Fruit fly (Drosophila melanogaster) whole organism, embryonic: ENCODE data around the gene Pvr.
A peak's percentile ranks its signal among the peaks of the same experiment; 100 is the strongest.

Experiments used
- ATbp ChIP-seq: fragments of 200-800 bp; sonication (Bioruptor generic); optimal IDR thresholded peaks from 2 replicates; lab custom pipeline; 2017; ENCODE audit warnings: missing biosample characterization, mild to moderate bottlenecking, missing genetic modification characterization, missing genetic modification reagents
- B-H1 ChIP-seq: fragments of 200-800 bp; sonication (Bioruptor generic); IDR thresholded peaks from 3 replicates; pipeline ENCODE4 v1.3.6; 2022; ENCODE audit warnings: missing biosample characterization, missing genetic modification characterization
- Blimp-1 ChIP-seq: fragments of 200-800 bp; sonication (Bioruptor generic); optimal IDR thresholded peaks from 3 replicates; lab custom pipeline; 2018; ENCODE audit warnings: missing biosample characterization, missing genetic modification characterization, mild to moderate bottlenecking, moderate library complexity, missing genetic modification reagents
- CG11398 ChIP-seq: fragments of 200-800 bp; sonication (Bioruptor generic); optimal IDR thresholded peaks from 2 replicates; lab custom pipeline; 2016; ENCODE audit warnings: missing biosample characterization, missing genetic modification characterization
- CG11456 ChIP-seq: fragments of 200-800 bp; sonication (Bioruptor generic); IDR thresholded peaks from 3 replicates; pipeline ENCODE4 v1.3.6; 2022; ENCODE audit warnings: missing biosample characterization, missing genetic modification characterization
- CG13296 ChIP-seq: fragments of 200-800 bp; sonication (Bioruptor generic); optimal IDR thresholded peaks from 3 replicates; lab custom pipeline; 2018; ENCODE audit warnings: missing biosample characterization, mild to moderate bottlenecking, missing genetic modification characterization
- CG2199 ChIP-seq: fragments of 200-800 bp; sonication (Bioruptor generic); IDR thresholded peaks from 3 replicates; pipeline ENCODE4 v1.3.6; 2022; ENCODE audit warnings: missing biosample characterization, missing genetic modification characterization
- CG32532 ChIP-seq: fragments of 200-800 bp; sonication (Bioruptor generic); IDR thresholded peaks from 2 replicates; pipeline ENCODE4 v1.3.6; 2022; ENCODE audit warnings: missing biosample characterization, missing genetic modification characterization
- CG4424 ChIP-seq: fragments of 200-800 bp; sonication (Bioruptor generic); optimal IDR thresholded peaks from 3 replicates; lab custom pipeline; 2016; ENCODE audit warnings: missing biosample characterization, missing genetic modification characterization
- CG6175 ChIP-seq: fragments of 200-800 bp; sonication (Bioruptor generic); IDR thresholded peaks from 3 replicates; pipeline ENCODE4 v1.3.6; 2022; ENCODE audit warnings: missing biosample characterization, missing genetic modification characterization
- CG6813 ChIP-seq: fragments of 200-800 bp; sonication (Bioruptor generic); optimal IDR thresholded peaks from 2 replicates; lab custom pipeline; 2017; ENCODE audit warnings: missing biosample characterization, missing genetic modification characterization, mild to moderate bottlenecking, moderate library complexity, missing genetic modification reagents
- CG8924 ChIP-seq: fragments of 200-800 bp; optimal IDR thresholded peaks from 3 replicates; lab custom pipeline; 2019; ENCODE audit warnings: missing biosample characterization, mild to moderate bottlenecking, missing genetic modification characterization, moderate library complexity
- CG9437 ChIP-seq: fragments of 200-800 bp; sonication (Bioruptor generic); optimal IDR thresholded peaks from 2 replicates; lab custom pipeline; 2018; ENCODE audit warnings: missing biosample characterization, mild to moderate bottlenecking, missing genetic modification characterization
- CG9609 ChIP-seq: fragments of 200-800 bp; sonication (Bioruptor generic); optimal IDR thresholded peaks from 3 replicates; lab custom pipeline; 2016; ENCODE audit warnings: missing biosample characterization, missing genetic modification characterization
- CG9727 ChIP-seq: fragments of 200-800 bp; sonication (Bioruptor generic); optimal IDR thresholded peaks from 3 replicates; lab custom pipeline; 2017; ENCODE audit warnings: missing biosample characterization, mild to moderate bottlenecking, missing genetic modification characterization
- CG9932 ChIP-seq: fragments of 200-800 bp; sonication (Bioruptor generic); IDR thresholded peaks from 2 replicates; pipeline ENCODE4 v1.3.6; 2022; ENCODE audit warnings: missing biosample characterization, missing genetic modification characterization
- CHES-1-like ChIP-seq: fragments of 200-800 bp; sonication (Bioruptor generic); optimal IDR thresholded peaks from 2 replicates; lab custom pipeline; 2016; ENCODE audit warnings: missing biosample characterization, missing genetic modification characterization
- Camta ChIP-seq: fragments of 200-800 bp; sonication (Bioruptor generic); optimal IDR thresholded peaks from 2 replicates; lab custom pipeline; 2016; ENCODE audit warnings: missing biosample characterization, missing genetic modification characterization
- Dip2 ChIP-seq: fragments of 200-800 bp; sonication (Bioruptor generic); IDR thresholded peaks from 2 replicates; pipeline ENCODE4 v1.3.6; 2022; ENCODE audit warnings: missing biosample characterization, missing genetic modification characterization
- Eip74EF ChIP-seq, 2 experiments: fragments of 200-800 bp in 1 of 2; fragments of >200 bp in 1 of 2; sonication (Bioruptor generic) in 1 of 2; optimal IDR thresholded peaks; 2 replicates each; lab custom pipeline; 2017 to 2019; ENCODE audit warnings: missing biosample characterization in 2 of 2, missing genetic modification characterization in 2 of 2, mild to moderate bottlenecking in 1 of 2, moderate library complexity in 1 of 2
- Ets97D ChIP-seq: fragments of 200-800 bp; sonication (Bioruptor generic); optimal IDR thresholded peaks from 3 replicates; lab custom pipeline; 2016; ENCODE audit warnings: missing biosample characterization, missing genetic modification characterization
- Myb ChIP-seq: fragments of 200-800 bp; sonication (Bioruptor generic); optimal IDR thresholded peaks from 2 replicates; lab custom pipeline; 2016; ENCODE audit warnings: missing biosample characterization, missing genetic modification characterization
- NC2α ChIP-seq: fragments of 200-800 bp; sonication (Bioruptor generic); optimal IDR thresholded peaks from 2 replicates; lab custom pipeline; 2016; ENCODE audit warnings: missing biosample characterization, missing genetic modification characterization
- PHDP ChIP-seq: fragments of 200-800 bp; sonication (Bioruptor generic); optimal IDR thresholded peaks from 3 replicates; lab custom pipeline; 2018; ENCODE audit warnings: missing biosample characterization, mild to moderate bottlenecking, missing genetic modification characterization, moderate library complexity
- Sox100B ChIP-seq: fragments of 200-800 bp; sonication (Bioruptor generic); optimal IDR thresholded peaks from 3 replicates; lab custom pipeline; 2018; ENCODE audit warnings: missing biosample characterization, mild to moderate bottlenecking, missing genetic modification characterization
- ara ChIP-seq: fragments of 200-800 bp; sonication (Bioruptor generic); IDR thresholded peaks from 2 replicates; pipeline ENCODE4 v1.3.6; 2022; ENCODE audit warnings: missing biosample characterization, missing genetic modification characterization
- bbx ChIP-seq: fragments of 200-800 bp; sonication (Bioruptor generic); IDR thresholded peaks from 2 replicates; pipeline ENCODE4 v1.3.6; 2022; ENCODE audit warnings: missing biosample characterization, missing genetic modification characterization; ENCODE audit not compliant: partially characterized antibody
- br ChIP-seq: fragments of >200 bp; optimal IDR thresholded peaks from 2 replicates; lab custom pipeline; 2017
- caup ChIP-seq: fragments of 200-800 bp; sonication (Bioruptor generic); optimal IDR thresholded peaks from 3 replicates; lab custom pipeline; 2017; ENCODE audit warnings: missing biosample characterization, mild to moderate bottlenecking, missing genetic modification characterization, moderate library complexity; ENCODE audit not compliant: severe bottlenecking
- da ChIP-seq: fragments of 200-800 bp; sonication (Bioruptor generic); optimal IDR thresholded peaks from 2 replicates; lab custom pipeline; 2016; ENCODE audit warnings: missing biosample characterization, missing genetic modification characterization
- fd96Cb ChIP-seq: fragments of 200-800 bp; sonication (Bioruptor generic); optimal IDR thresholded peaks from 2 replicates; lab custom pipeline; 2018; ENCODE audit warnings: missing biosample characterization, mild to moderate bottlenecking, missing genetic modification characterization, moderate library complexity
- gem ChIP-seq: fragments of 200-800 bp; sonication (Bioruptor generic); optimal IDR thresholded peaks from 2 replicates; lab custom pipeline; 2019; ENCODE audit warnings: missing biosample characterization, mild to moderate bottlenecking, missing genetic modification characterization, moderate library complexity
- grau ChIP-seq: fragments of 200-800 bp; optimal IDR thresholded peaks from 3 replicates; lab custom pipeline; 2019; ENCODE audit warnings: missing biosample characterization, mild to moderate bottlenecking, missing genetic modification characterization, moderate library complexity
- gsb ChIP-seq: fragments of 200-800 bp; sonication (Bioruptor generic); IDR thresholded peaks from 2 replicates; pipeline ENCODE4 v1.3.6; 2022; ENCODE audit warnings: missing biosample characterization, missing genetic modification characterization
- insv ChIP-seq, 2 experiments: fragments of 200-800 bp; sonication (Bioruptor generic); optimal IDR thresholded peaks; 3 replicates each; lab custom pipeline; 2016 to 2018; ENCODE audit warnings: missing biosample characterization in 2 of 2, missing genetic modification characterization in 2 of 2
- kay ChIP-seq: fragments of 200-800 bp; sonication (Bioruptor generic); optimal IDR thresholded peaks from 2 replicates; lab custom pipeline; 2016; ENCODE audit warnings: missing biosample characterization, missing genetic modification characterization
- lola ChIP-seq, 3 experiments: fragments of >200 bp in 2 of 3; fragments of 200-800 bp in 1 of 3; sonication (Bioruptor generic) in 1 of 3; optimal IDR thresholded peaks; 2 replicates each; lab custom pipeline; 2017 to 2019; ENCODE audit warnings: missing biosample characterization in 3 of 3, missing genetic modification characterization in 3 of 3, mild to moderate bottlenecking in 1 of 3, moderate library complexity in 1 of 3
- luna ChIP-seq: fragments of 200-800 bp; sonication (Bioruptor generic); optimal IDR thresholded peaks from 2 replicates; lab custom pipeline; 2016; ENCODE audit warnings: missing biosample characterization, missing genetic modification characterization
- mam ChIP-seq: fragments of 200-800 bp; sonication (Bioruptor generic); optimal IDR thresholded peaks from 3 replicates; lab custom pipeline; 2016; ENCODE audit warnings: missing biosample characterization, missing genetic modification characterization
- otp ChIP-seq: fragments of 200-800 bp; sonication (Bioruptor generic); IDR thresholded peaks from 3 replicates; pipeline ENCODE4, ENCODE4 v1.3.6; 2022; ENCODE audit warnings: missing biosample characterization, missing genetic modification characterization
- phol ChIP-seq: fragments of 200-800 bp; sonication (Bioruptor generic); optimal IDR thresholded peaks from 3 replicates; lab custom pipeline; 2018; ENCODE audit warnings: missing biosample characterization, mild to moderate bottlenecking, missing genetic modification characterization, moderate library complexity
- sd ChIP-seq: fragments of 200-800 bp; sonication (Bioruptor generic); optimal IDR thresholded peaks from 3 replicates; lab custom pipeline; 2018; ENCODE audit warnings: missing biosample characterization, mild to moderate bottlenecking, missing genetic modification characterization, moderate library complexity
- sens ChIP-seq: fragments of 200-800 bp; sonication (Bioruptor generic); peaks from one replicate; lab custom pipeline; 2016; ENCODE audit warnings: missing biosample characterization, missing genetic modification characterization
- tin ChIP-seq: fragments of 200-800 bp; sonication (Bioruptor generic); optimal IDR thresholded peaks from 3 replicates; lab custom pipeline; 2016; ENCODE audit warnings: missing biosample characterization, missing genetic modification characterization
- tna ChIP-seq: fragments of 200-800 bp; sonication (Bioruptor generic); IDR thresholded peaks from 2 replicates; pipeline ENCODE4 v1.3.6; 2022; ENCODE audit warnings: missing biosample characterization, missing genetic modification characterization; ENCODE audit not compliant: partially characterized antibody
- twi ChIP-seq: fragments of 200-800 bp; optimal IDR thresholded peaks from 2 replicates; lab custom pipeline; 2019; ENCODE audit warnings: missing biosample characterization, mild to moderate bottlenecking, missing genetic modification characterization, moderate library complexity
- unc-4 ChIP-seq: fragments of 200-800 bp; sonication (Bioruptor generic); IDR thresholded peaks from 2 replicates; pipeline ENCODE4 v1.3.6; 2022; ENCODE audit warnings: missing biosample characterization, missing genetic modification characterization; ENCODE audit not compliant: partially characterized antibody
- zfh2 ChIP-seq: fragments of 200-800 bp; sonication (Bioruptor generic); optimal IDR thresholded peaks from 2 replicates; lab custom pipeline; 2016; ENCODE audit warnings: missing biosample characterization, missing genetic modification characterization

Gene Pvr

DNA sequence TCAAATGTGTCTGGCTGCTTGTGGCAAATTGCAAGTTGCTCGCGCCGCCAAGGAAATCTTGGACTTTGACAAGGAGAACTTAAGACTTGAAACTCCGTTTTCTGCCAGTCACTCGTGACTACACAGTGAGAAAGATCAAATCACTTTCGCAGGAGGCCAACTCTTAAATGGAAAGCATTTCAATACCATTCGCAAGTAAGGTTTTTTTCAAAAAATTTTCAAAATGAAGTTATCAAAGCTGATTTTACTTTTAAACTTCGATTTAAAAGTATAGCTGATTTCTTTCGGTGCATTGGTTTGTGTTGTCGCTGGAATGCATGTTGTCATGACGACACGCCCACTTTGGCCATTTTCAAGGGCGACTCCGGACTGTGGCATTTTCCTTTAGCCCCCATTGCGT is 7.3 kb downstream of the Pvr start (continued):
- TF ChIP-seq fd96Cb (tag; lab: Kevin White, UChicago): peak; percentile 7

DNA sequence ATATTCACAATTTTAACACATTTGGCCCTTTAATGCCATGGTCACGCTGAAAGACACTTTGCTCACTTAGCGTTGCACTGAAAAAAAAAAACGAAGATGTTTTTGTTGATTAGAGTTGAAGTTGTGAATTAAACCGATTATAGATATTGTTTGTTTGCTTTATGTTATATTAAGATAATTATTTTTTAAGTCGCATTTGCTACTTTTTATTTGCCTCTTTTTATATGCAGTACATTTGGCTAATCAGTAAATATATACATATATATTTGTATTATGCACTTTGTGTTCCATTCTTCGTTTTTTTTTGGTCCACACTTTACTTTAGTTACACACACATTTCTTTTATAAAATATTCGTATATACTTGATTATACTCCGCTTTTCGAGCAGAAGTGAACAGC is 9.4 kb downstream of the Pvr start:
- TF ChIP-seq bbx (GFP tag; lab: Robert Waterston, UW) (no peak), B-H1 (GFP tag; lab: Robert Waterston, UW) (no peak), da (GFP tag; lab: Kevin White, UChicago) (no peak), Dip2 (GFP tag; lab: Robert Waterston, UW) (no peak), CG9727 (GFP tag; lab: Kevin White, UChicago) (no peak), sens (GFP tag; lab: Kevin White, UChicago) (no peak), gem (tag; lab: Kevin White, UChicago) (peak; percentile 15), phol (peak; percentile 4), twi (tag; lab: Kevin White, UChicago) (no peak), Eip74EF (GFP tag; optimal IDR thresholded peaks at IDR 0.05; lab: Kevin White, UChicago) (no peak), CG4424 (GFP tag; lab: Kevin White, UChicago) (no peak), mam (GFP tag; lab: Kevin White, UChicago) (no peak), lola (GFP tag; optimal IDR thresholded peaks at IDR 0.05; lab: Kevin White, UChicago) (no peak), CHES-1-like (GFP tag; lab: Kevin White, UChicago) (no peak), br (lab: Kevin White, UChicago) (no peak), CG32532 (no peak), CG13296 (GFP tag; lab: Kevin White, UChicago) (no peak), CG8924 (no peak), CG9609 (GFP tag; lab: Kevin White, UChicago) (no peak), Blimp-1 (GFP tag; lab: Kevin White, UChicago) (peak; percentile 7), ATbp (GFP tag; lab: Kevin White, UChicago) (no peak)

DNA sequence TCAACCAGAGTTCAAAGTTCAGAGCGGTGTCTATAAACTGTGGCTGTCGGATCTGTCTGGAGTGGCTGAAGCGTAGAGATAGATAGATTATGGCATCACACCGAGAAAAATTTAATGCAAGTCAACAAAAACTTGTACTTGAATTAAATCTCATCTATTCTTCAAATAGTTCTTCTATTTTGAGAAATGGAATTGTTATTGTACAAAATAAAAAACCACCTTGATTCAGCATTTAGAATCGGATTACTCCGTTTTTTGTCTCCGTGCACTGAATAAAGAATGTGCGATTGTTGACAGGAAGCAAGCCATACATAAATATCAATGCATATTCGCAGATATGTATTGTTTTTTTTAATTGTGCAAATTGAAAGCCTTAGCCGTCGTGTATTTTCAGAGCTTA is 10.1 kb downstream of the Pvr start:
- TF ChIP-seq bbx (GFP tag; lab: Robert Waterston, UW) (no peak), CG6175 (GFP tag; lab: Robert Waterston, UW) (no peak), kay (GFP tag; lab: Kevin White, UChicago) (no peak), Myb (GFP tag; lab: Kevin White, UChicago) (no peak), CG9437 (no peak), CG9932 (peak; percentile 45; the same call in 1 of the 2 replicates), insv (GFP tag; optimal IDR thresholded peaks at IDR 0.05; lab: Kevin White, UChicago) (no peak), Eip74EF (GFP tag; optimal IDR thresholded peaks at IDR 0.05; lab: Kevin White, UChicago) (peak in 1 of 2 experiments; percentile 11), zfh2 (GFP tag; lab: Kevin White, UChicago) (peak; percentile 21), otp (peak; percentile 48; the same call in 2 of the 3 replicates), Camta (no peak), CG2199 (GFP tag; lab: Robert Waterston, UW) (no peak), CG11398 (GFP tag; lab: Kevin White, UChicago) (no peak), tna (GFP tag; lab: Robert Waterston, UW) (no peak), CG11456 (GFP tag; lab: Robert Waterston, UW) (no peak), CG8924 (no peak), grau (peak; percentile 35), ara (GFP tag; lab: Robert Waterston, UW) (no peak), NC2α (GFP tag; lab: Kevin White, UChicago) (no peak), tin (GFP tag; lab: Kevin White, UChicago) (no peak), sd (tag; lab: Kevin White, UChicago) (no peak), sens (GFP tag; lab: Kevin White, UChicago) (peak; percentile 83), gem (tag; lab: Kevin White, UChicago) (peak; percentile 56), gsb (no peak), PHDP (tag; lab: Kevin White, UChicago) (no peak), Sox100B (GFP tag; lab: Kevin White, UChicago) (no peak), CG6813 (GFP tag; lab: Kevin White, UChicago) (no peak), luna (GFP tag; lab: Kevin White, UChicago) (no peak), unc-4 (GFP tag; lab: Robert Waterston, UW) (no peak), caup (GFP tag; lab: Kevin White, UChicago) (no peak), Ets97D (GFP tag; lab: Kevin White, UChicago) (no peak)
